Fruit fly (Drosophila melanogaster) whole organism, wandering third instar larva: ENCODE measurements around the gene CG11560.

Experiments used
- Dfd ChIP-seq: fragments of >200 bp; optimal IDR thresholded peaks from 2 replicates; lab custom pipeline; 2017; ENCODE audit warnings: missing biosample characterization, missing genetic modification characterization
- Hnf4 ChIP-seq: fragments of 200-800 bp; sonication (Bioruptor generic); optimal IDR thresholded peaks from 2 replicates; lab custom pipeline; 2016; ENCODE audit warnings: missing biosample characterization, mild to moderate bottlenecking, missing genetic modification characterization
- Hr83 ChIP-seq: fragments of 200-300 bp; sonication (Bioruptor generic); optimal IDR thresholded peaks from 2 replicates; lab custom pipeline; 2016; ENCODE audit warnings: missing biosample characterization, mild to moderate bottlenecking, missing genetic modification characterization, moderate library complexity; ENCODE audit not compliant: poor library complexity, severe bottlenecking
- dl ChIP-seq, 2 experiments: fragments of 175-275, 200-275 bp in 1 of 2; fragments of 200-275 bp in 1 of 2; sonication (Bioruptor generic); optimal IDR thresholded peaks; lab custom pipeline; 2018; ENCODE audit warnings: mild to moderate bottlenecking in 2 of 2, missing biosample characterization in 2 of 2, missing genetic modification characterization in 2 of 2, moderate library complexity in 2 of 2; ENCODE audit not compliant: partially characterized antibody in 2 of 2, insufficient read depth in 1 of 2
- dsf ChIP-seq: sonication (Bioruptor generic); optimal IDR thresholded peaks from 2 replicates; lab custom pipeline; 2016; ENCODE audit warnings: missing biosample characterization, missing genetic modification characterization, borderline replicate concordance
- fru ChIP-seq: fragments of 200-800 bp; sonication (Bioruptor generic); optimal IDR thresholded peaks from 3 replicates; lab custom pipeline; 2016; ENCODE audit warnings: missing biosample characterization, mild to moderate bottlenecking, missing genetic modification characterization
- rgr ChIP-seq: fragments of 200-800 bp; sonication (Bioruptor generic); optimal IDR thresholded peaks from 3 replicates; lab custom pipeline; 2016; ENCODE audit warnings: missing biosample characterization, mild to moderate bottlenecking, missing genetic modification characterization

- peak; percentile 33 for TF ChIP-seq Hnf4
- peak; percentile 91 for TF ChIP-seq Hr83 (GFP tag; lab: Kevin White, UChicago)
- no peak for TF ChIP-seq Dfd
- peak; percentile 17 for TF ChIP-seq rgr
- no peak for TF ChIP-seq dsf (GFP tag; lab: Kevin White, UChicago)
- peak in 1 of 2 experiments; percentile 66 for TF ChIP-seq dl (GFP tag; optimal IDR thresholded peaks at IDR 0.05; lab: Kevin White, UChicago; ENCODE audit: insufficient read depth in 1 of 2, partially characterized antibody in 2 of 2)
- TF ChIP-seq fru (GFP tag; lab: Kevin White, UChicago) = peak; percentile 42
Observed at dm6 chr3L:12081679-12082520, 37.9 kb upstream of the CG11560 start, which contains the start of gene Sema5c.
